Worm (Caenorhabditis elegans) whole organism, L4 larva: Measurements from ENCODE around the gene dao-2.

Experiments used
- F10B5.3 ChIP-seq: sonication (generic microtip); optimal IDR thresholded peaks from 2 replicates; lab custom pipeline; 2016; ENCODE audit warnings: mild to moderate bottlenecking, missing genetic modification characterization, missing compliant biosample characterization
- F26F4.8 ChIP-seq: fragments of 200-800 bp; sonication (Bioruptor generic); conservative IDR thresholded peaks from 2 replicates; pipeline ENCODE4 v1.3.6; 2022; ENCODE audit warnings: missing genetic modification characterization, missing compliant biosample characterization
- F37D6.2 ChIP-seq: sonication (generic microtip); optimal IDR thresholded peaks from 2 replicates; lab custom pipeline; 2016; ENCODE audit warnings: mild to moderate bottlenecking, missing genetic modification characterization, missing compliant biosample characterization
- R02D3.7 ChIP-seq: fragments of 150-350 bp; sonication (generic microtip); optimal IDR thresholded peaks from 3 replicates; lab custom pipeline; 2014; ENCODE audit warnings: missing biosample characterization, missing genetic modification characterization
- Y105C5A.15 ChIP-seq: fragments of 200-800 bp; sonication (Bioruptor generic); IDR thresholded peaks from 2 replicates; pipeline ENCODE4 v1.3.6; 2022; ENCODE audit warnings: missing genetic modification characterization, missing compliant biosample characterization
- Y48G9A.11 ChIP-seq: fragments of 200-800 bp; sonication (Bioruptor generic); IDR thresholded peaks from 2 replicates; pipeline ENCODE4 v1.3.6; 2022; ENCODE audit warnings: missing genetic modification reagents, missing genetic modification characterization, missing compliant biosample characterization
- Y75B8A.6 ChIP-seq: fragments of 200-800 bp; sonication (Bioruptor generic); IDR thresholded peaks from 2 replicates; pipeline ENCODE4 v1.3.6; 2022; ENCODE audit warnings: missing genetic modification reagents, missing genetic modification characterization, missing compliant biosample characterization
- aha-1 ChIP-seq: fragments of 150-350 bp; peaks from one replicate; lab custom pipeline; 2014; ENCODE audit warnings: missing biosample characterization, missing genetic modification characterization
- aly-2 ChIP-seq: sonication (generic microtip); optimal IDR thresholded peaks from 2 replicates; lab custom pipeline; 2018; ENCODE audit warnings: missing biosample characterization, missing genetic modification characterization
- attf-4 ChIP-seq: sonication (generic microtip); optimal IDR thresholded peaks from 3 replicates; lab custom pipeline; 2017; ENCODE audit warnings: missing biosample characterization, missing genetic modification characterization
- ceh-44 ChIP-seq: fragments of 200-800 bp; sonication (Bioruptor generic); IDR thresholded peaks from 2 replicates; pipeline ENCODE4 v1.3.6; 2022; ENCODE audit warnings: missing genetic modification reagents, missing genetic modification characterization, missing compliant biosample characterization
- ceh-82 ChIP-seq: sonication (generic microtip); optimal IDR thresholded peaks from 2 replicates; lab custom pipeline; 2017; ENCODE audit warnings: missing biosample characterization, missing genetic modification characterization
- ces-1 ChIP-seq: fragments of 150-350 bp; sonication (generic microtip); optimal IDR thresholded peaks from 4 replicates; lab custom pipeline; 2014; ENCODE audit warnings: missing biosample characterization, missing genetic modification reagents, missing genetic modification characterization
- cey-2 ChIP-seq: sonication (generic microtip); optimal IDR thresholded peaks from 3 replicates; lab custom pipeline; 2017; ENCODE audit warnings: missing genetic modification characterization, mild to moderate bottlenecking, missing compliant biosample characterization, antibody characterized with exemption, borderline replicate concordance; ENCODE audit not compliant: insufficient read depth
- dmd-6 ChIP-seq: fragments of 200-800 bp; sonication (Bioruptor generic); IDR thresholded peaks from 2 replicates; pipeline ENCODE4 v1.3.6; 2022; ENCODE audit warnings: missing genetic modification reagents, missing genetic modification characterization, missing compliant biosample characterization
- dmd-8 ChIP-seq: fragments of 200-800 bp; sonication (Bioruptor generic); IDR thresholded peaks from 2 replicates; pipeline ENCODE4 v1.3.6; 2022; ENCODE audit warnings: missing genetic modification characterization, missing compliant biosample characterization
- dmd-9 ChIP-seq: fragments of 200-800 bp; sonication (Bioruptor generic); IDR thresholded peaks from 2 replicates; pipeline ENCODE4 v1.3.6; 2022; ENCODE audit warnings: missing genetic modification reagents, missing genetic modification characterization, missing compliant biosample characterization
- dpl-1 ChIP-seq: fragments of 150-350 bp; optimal IDR thresholded peaks from 2 replicates; lab custom pipeline; 2014; ENCODE audit warnings: missing biosample characterization, missing genetic modification reagents, missing genetic modification characterization
- dve-1 ChIP-seq: sonication (generic microtip); optimal IDR thresholded peaks from 2 replicates; lab custom pipeline; 2017; ENCODE audit warnings: antibody characterized with exemption, mild to moderate bottlenecking, missing genetic modification characterization, missing compliant biosample characterization; ENCODE audit not compliant: insufficient read depth
- fos-1 ChIP-seq: fragments of 150-350 bp; optimal IDR thresholded peaks from 2 replicates; lab custom pipeline; 2014; ENCODE audit warnings: missing biosample characterization, missing genetic modification characterization
- hif-1 ChIP-seq, 2 experiments: sonication (generic microtip); optimal IDR thresholded peaks; 2 replicates each; lab custom pipeline; 2016 to 2017; ENCODE audit warnings: missing compliant biosample characterization in 2 of 2, missing genetic modification characterization in 2 of 2, missing genetic modification reagents in 2 of 2, missing genotype in 2 of 2, mild to moderate bottlenecking in 1 of 2
- hlh-11 ChIP-seq: fragments of 200-800 bp; sonication (Bioruptor generic); optimal IDR thresholded peaks from 2 replicates; lab custom pipeline; 2018; ENCODE audit warnings: mild to moderate bottlenecking, missing genetic modification characterization, missing compliant biosample characterization
- hlh-30 ChIP-seq: sonication (generic microtip); optimal IDR thresholded peaks from 2 replicates; lab custom pipeline; 2017; ENCODE audit warnings: antibody characterized with exemption, mild to moderate bottlenecking, missing genetic modification characterization, missing compliant biosample characterization; ENCODE audit not compliant: insufficient read depth
- hmg-1.1 ChIP-seq: fragments of 200-800 bp; sonication (Bioruptor generic); IDR thresholded peaks from 2 replicates; pipeline ENCODE4 v1.3.6; 2022; ENCODE audit warnings: missing genetic modification reagents, missing genetic modification characterization, missing compliant biosample characterization
- lin-1 ChIP-seq: fragments of 200-800 bp; sonication (Bioruptor generic); IDR thresholded peaks from 2 replicates; pipeline ENCODE4 v1.3.6; 2022; ENCODE audit warnings: missing genetic modification reagents, missing genetic modification characterization, missing compliant biosample characterization
- lin-29 ChIP-seq: fragments of 200-800 bp; sonication (Bioruptor generic); IDR thresholded peaks from 2 replicates; pipeline ENCODE4 v1.3.6; 2022; ENCODE audit warnings: missing genetic modification reagents, missing genetic modification characterization, missing compliant biosample characterization
- mdt-29 ChIP-seq: fragments of 200-800 bp; sonication (Bioruptor generic); IDR thresholded peaks from 2 replicates; pipeline ENCODE4 v1.3.6; 2022; ENCODE audit warnings: missing genetic modification reagents, missing genetic modification characterization, missing compliant biosample characterization
- mep-1 ChIP-seq: fragments of 150-350 bp; sonication (generic microtip); optimal IDR thresholded peaks from 3 replicates; lab custom pipeline; 2014; ENCODE audit warnings: missing biosample characterization, missing genetic modification characterization
- mes-2 ChIP-seq: sonication (generic microtip); optimal IDR thresholded peaks from 2 replicates; lab custom pipeline; 2016; ENCODE audit warnings: missing genotype, mild to moderate bottlenecking, missing genetic modification characterization, missing compliant biosample characterization; ENCODE audit not compliant: poor library complexity, severe bottlenecking
- mxl-3 ChIP-seq: fragments of 200-800 bp; sonication (Bioruptor generic); optimal IDR thresholded peaks from 2 replicates; lab custom pipeline; 2018; ENCODE audit warnings: mild to moderate bottlenecking, missing genetic modification characterization, missing compliant biosample characterization
- nhr-11 ChIP-seq: fragments of 150-350 bp; optimal IDR thresholded peaks from 2 replicates; lab custom pipeline; 2014; ENCODE audit warnings: missing biosample characterization, missing genetic modification characterization
- nhr-111 ChIP-seq: fragments of 200-800 bp; sonication (Bioruptor generic); optimal IDR thresholded peaks from 2 replicates; lab custom pipeline; 2018; ENCODE audit warnings: mild to moderate bottlenecking, missing genetic modification characterization, missing compliant biosample characterization
- nhr-25 ChIP-seq: sonication (generic microtip); optimal IDR thresholded peaks from 2 replicates; lab custom pipeline; 2017; ENCODE audit warnings: missing genetic modification characterization, mild to moderate bottlenecking, missing compliant biosample characterization, antibody characterized with exemption, moderate library complexity, borderline replicate concordance; ENCODE audit not compliant: insufficient read depth
- nhr-28 ChIP-seq: fragments of 150-350 bp; optimal IDR thresholded peaks from 2 replicates; lab custom pipeline; 2014; ENCODE audit warnings: missing biosample characterization, missing genetic modification characterization
- nhr-42 ChIP-seq: fragments of 200-800 bp; sonication (Bioruptor generic); IDR thresholded peaks from 2 replicates; pipeline ENCODE4 v1.3.6; 2022; ENCODE audit warnings: missing genetic modification characterization, missing compliant biosample characterization
- nhr-48 ChIP-seq: sonication (generic microtip); optimal IDR thresholded peaks from 2 replicates; lab custom pipeline; 2016; ENCODE audit warnings: mild to moderate bottlenecking, missing genetic modification characterization, missing compliant biosample characterization
- nhr-76 ChIP-seq: fragments of 150-350 bp; optimal IDR thresholded peaks from 2 replicates; lab custom pipeline; 2014; ENCODE audit warnings: missing biosample characterization, missing genetic modification characterization
- pha-4 ChIP-seq, 2 experiments: fragments of 150-350 bp in 1 of 2; fragments of 200-800 bp in 1 of 2; sonication (Bioruptor generic) in 1 of 2; IDR thresholded peaks in 1 of 2; optimal IDR thresholded peaks in 1 of 2; 2 replicates each; pipeline versions ENCODE4 v1.3.6 to Lab custom; 2014 to 2022; ENCODE audit warnings: missing genetic modification characterization in 2 of 2, missing genetic modification reagents in 2 of 2, missing biosample characterization in 1 of 2, missing compliant biosample characterization in 1 of 2
- rbr-2 ChIP-seq: sonication (generic microtip); optimal IDR thresholded peaks from 2 replicates; lab custom pipeline; 2016; ENCODE audit warnings: missing genotype, missing genetic modification characterization, missing compliant biosample characterization
- set-16 ChIP-seq: fragments of 200-800 bp; sonication (Bioruptor generic); IDR thresholded peaks from 2 replicates; pipeline ENCODE4 v1.3.6; 2022; ENCODE audit warnings: missing genetic modification reagents, missing genetic modification characterization, missing compliant biosample characterization
- spr-1 ChIP-seq: sonication (generic microtip); optimal IDR thresholded peaks from 2 replicates; lab custom pipeline; 2016; ENCODE audit warnings: mild to moderate bottlenecking, missing genetic modification characterization, missing compliant biosample characterization
- spr-3 ChIP-seq: fragments of 200-800 bp; sonication (Bioruptor generic); optimal IDR thresholded peaks from 2 replicates; lab custom pipeline; 2018; ENCODE audit warnings: mild to moderate bottlenecking, missing genetic modification characterization, missing compliant biosample characterization
- tag-97 ChIP-seq: fragments of 200-800 bp; sonication (Bioruptor generic); IDR thresholded peaks from 2 replicates; pipeline ENCODE4 v1.3.6; 2022; ENCODE audit warnings: missing genetic modification characterization, missing compliant biosample characterization
- unc-62 ChIP-seq, 3 experiments: fragments of 150-350 bp in 1 of 3; sonication (generic microtip); optimal IDR thresholded peaks in 2 of 3; peaks in 1 of 3; 1 replicate in 1 of 3; 2 replicates in 2 of 3; lab custom pipeline; 2014 to 2017; ENCODE audit warnings: missing biosample characterization in 3 of 3, missing genetic modification characterization in 3 of 3, missing genetic modification reagents in 3 of 3, missing genotype in 1 of 3
- vab-7 ChIP-seq: fragments of 200-800 bp; sonication (Bioruptor generic); IDR thresholded peaks from 2 replicates; pipeline ENCODE4 v1.3.6; 2022; ENCODE audit warnings: missing genetic modification reagents, missing genetic modification characterization, missing compliant biosample characterization
- zip-11 ChIP-seq: fragments of 200-800 bp; sonication (Bioruptor generic); IDR thresholded peaks from 2 replicates; pipeline ENCODE4 v1.3.6; 2022; ENCODE audit warnings: missing genetic modification characterization, missing compliant biosample characterization

The dao-2 gene

ce11 chrII:4560068-4560467, 2.7 kb upstream of the dao-2 start, which contains the start of gene M03A1.8:
Gene M03A1.8 (plus strand): TSS chrII:4560336.
- TF ChIP-seq aha-1 (tag; lab: Kevin White, UChicago) (peak; percentile 64), unc-62 (GFP tag; optimal IDR thresholded peaks at IDR 0.05 in 1 of 2; lab: Kevin White, UChicago) (peak in 1 of 2 experiments; percentile 97), unc-62 (tag; optimal IDR thresholded peaks at IDR 0.05; lab: Kevin White, UChicago) (no peak), dpl-1 (no peak), dmd-8 (GFP tag; lab: Robert Waterston, UW) (no peak), pha-4 (GFP tag; IDR thresholded peaks at IDR 0.05; lab: Robert Waterston, UW) (no peak), pha-4 (tag; optimal IDR thresholded peaks at IDR 0.05; lab: Kevin White, UChicago) (no peak), vab-7 (no peak), lin-1 (GFP tag; lab: Robert Waterston, UW) (no peak)

DNA sequence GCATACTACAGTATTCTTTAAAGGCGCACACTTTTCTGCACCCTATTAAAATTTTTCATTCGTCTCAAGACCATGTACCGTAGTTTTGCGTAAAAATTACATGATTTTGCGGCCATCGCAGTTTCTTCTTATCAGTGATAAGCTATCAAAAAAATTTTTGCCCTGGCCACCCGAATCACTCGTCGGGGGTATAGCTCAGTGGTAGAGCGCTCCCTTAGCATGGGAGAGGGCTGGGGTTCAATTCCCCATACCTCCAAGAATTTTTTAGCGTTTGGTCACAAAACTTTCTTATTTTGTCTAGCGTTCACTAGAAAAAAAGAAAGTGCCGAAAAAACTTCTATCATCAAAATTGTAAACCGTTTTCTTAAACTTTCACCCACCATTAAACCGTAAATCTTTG, 2.5 kb downstream of the dao-2 start:
- TF ChIP-seq rbr-2 (tag; lab: Kevin White, UChicago) (no peak), tag-97 (GFP tag; lab: Robert Waterston, UW) (no peak), pha-4 (GFP tag; IDR thresholded peaks at IDR 0.05; lab: Robert Waterston, UW) (peak; percentile 57; the same call in 1 of the 2 replicates), pha-4 (tag; optimal IDR thresholded peaks at IDR 0.05; lab: Kevin White, UChicago) (no peak), cey-2 (no peak), F37D6.2 (tag; lab: Kevin White, UChicago) (no peak), nhr-25 (tag; lab: Kevin White, UChicago) (no peak), nhr-48 (no peak), ces-1 (GFP tag; lab: Kevin White, UChicago) (no peak), spr-3 (GFP tag; lab: Kevin White, UChicago) (no peak), fos-1 (tag; lab: Kevin White, UChicago) (no peak), Y105C5A.15 (GFP tag; lab: Robert Waterston, UW) (no peak), aha-1 (tag; lab: Kevin White, UChicago) (no peak), hlh-11 (tag; lab: Kevin White, UChicago) (peak; percentile 9), hlh-30 (tag; lab: Kevin White, UChicago) (no peak), Y75B8A.6 (GFP tag; lab: Robert Waterston, UW) (no peak), ceh-44 (peak; percentile 38; the same call in 1 of the 2 replicates), ceh-82 (tag; lab: Kevin White, UChicago) (no peak), Y48G9A.11 (GFP tag; lab: Robert Waterston, UW) (no peak), mep-1 (no peak), hif-1 (tag; optimal IDR thresholded peaks at IDR 0.05; lab: Kevin White, UChicago) (no peak), aly-2 (tag; lab: Kevin White, UChicago) (no peak), F26F4.8 (GFP tag; lab: Robert Waterston, UW) (peak; percentile 65), nhr-28 (tag; lab: Kevin White, UChicago) (no peak), nhr-76 (tag; lab: Kevin White, UChicago) (no peak), spr-1 (tag; lab: Kevin White, UChicago) (no peak), attf-4 (tag; lab: Kevin White, UChicago) (no peak), vab-7 (peak; percentile 45; the same call in 1 of the 2 replicates), mxl-3 (GFP tag; lab: Kevin White, UChicago) (no peak), unc-62 (GFP tag; optimal IDR thresholded peaks at IDR 0.05 in 1 of 2; lab: Kevin White, UChicago) (no peak), unc-62 (tag; optimal IDR thresholded peaks at IDR 0.05; lab: Kevin White, UChicago) (no peak), mes-2 (tag; lab: Kevin White, UChicago) (peak; percentile 6), hmg-1.1 (0 out of 2 replicates have a peak, but pooled peaks have one; percentile 12), nhr-11 (tag; lab: Kevin White, UChicago) (no peak), zip-11 (GFP tag; lab: Robert Waterston, UW) (no peak), lin-29 (no peak), nhr-42 (GFP tag; lab: Robert Waterston, UW) (no peak), dmd-6 (GFP tag; lab: Robert Waterston, UW) (no peak), R02D3.7 (tag; lab: Kevin White, UChicago) (no peak), dmd-9 (no peak), F10B5.3 (no peak), mdt-29 (GFP tag; lab: Robert Waterston, UW) (no peak), dve-1 (peak; percentile 19), nhr-111 (GFP tag; lab: Kevin White, UChicago) (peak; percentile 56), set-16 (GFP tag; lab: Robert Waterston, UW) (no peak)
